Worm (Caenorhabditis elegans) whole organism, L2 larva: ENCODE measurements around the gene R04B3.1.

Source experiments
- blmp-1 ChIP-seq: sonication (generic microtip); optimal IDR thresholded peaks from 2 replicates; lab custom pipeline; 2017; ENCODE audit warnings: missing genetic modification characterization, mild to moderate bottlenecking, missing compliant biosample characterization, antibody characterized with exemption, moderate library complexity; ENCODE audit not compliant: insufficient read depth
- fos-1 ChIP-seq: fragments of 150-350 bp; optimal IDR thresholded peaks from 2 replicates; lab custom pipeline; 2014; ENCODE audit warnings: missing biosample characterization, missing genetic modification characterization
- gmeb-1 ChIP-seq: fragments of 150-350 bp; optimal IDR thresholded peaks from 2 replicates; lab custom pipeline; 2014; ENCODE audit warnings: missing biosample characterization, missing genetic modification characterization

DNA sequence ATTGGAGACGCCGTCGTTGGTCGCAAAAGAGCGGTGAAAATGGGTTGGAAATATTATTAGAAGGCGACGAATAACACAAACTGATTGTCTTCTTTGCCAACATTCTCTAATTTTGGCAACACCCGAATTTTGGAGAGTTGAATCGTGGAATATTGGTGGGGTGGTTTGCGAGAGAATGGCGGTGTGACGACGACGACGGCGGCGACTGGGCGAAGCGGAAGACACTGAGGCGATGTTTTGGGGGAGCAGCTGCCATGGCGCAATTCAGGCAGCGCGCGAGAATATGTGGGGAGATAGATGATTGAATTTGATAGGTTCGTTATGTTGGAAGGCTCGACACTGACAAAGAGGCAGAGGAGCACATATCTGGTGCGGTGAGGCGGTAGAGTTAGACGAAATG, 20.2 kb downstream of the R04B3.1 start:
- no peak for TF ChIP-seq blmp-1 (tag; lab: Kevin White, UChicago)
- no peak for TF ChIP-seq gmeb-1
- no peak for TF ChIP-seq fos-1 (tag; lab: Kevin White, UChicago)
